Worm (Caenorhabditis elegans): ENCODE measurements around the gene M176.9.
A peak's percentile ranks its signal among the peaks of the same experiment; 100 is the strongest.

DNA sequence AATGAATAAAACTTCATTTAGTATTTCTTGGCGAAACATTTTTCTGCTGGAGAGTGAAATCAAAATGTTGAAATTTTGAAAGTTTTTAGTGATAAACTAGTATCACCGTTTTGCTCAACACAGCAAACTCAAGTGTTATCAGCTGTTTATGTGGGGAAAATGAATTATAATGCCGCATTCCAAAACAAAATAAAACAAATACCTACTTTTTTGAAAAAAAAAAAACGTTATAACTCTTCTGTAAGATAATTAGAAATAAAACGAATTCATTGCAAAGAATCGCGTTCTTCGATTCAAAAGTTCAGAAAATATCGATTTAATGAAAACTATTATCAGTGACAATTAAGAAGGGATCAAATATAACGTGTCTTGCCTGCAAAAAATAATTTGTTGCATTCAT is 13.9 kb downstream of the M176.9 start, which contains the start of gene Y51B9A.9:
- TF ChIP-seq ztf-11 (tag; optimal IDR thresholded peaks at IDR 0.05) (no peak), mdl-1 (tag; optimal IDR thresholded peaks at IDR 0.05) (no peak), snpc-4 (tag; optimal IDR thresholded peaks at IDR 0.05) (no peak), ceh-82 (tag; optimal IDR thresholded peaks at IDR 0.05) (no peak), nhr-11 (tag; optimal IDR thresholded peaks at IDR 0.05) (no peak), C16A3.4 (tag; optimal IDR thresholded peaks at IDR 0.05) (no peak), dpl-1 (GFP tag; optimal IDR thresholded peaks at IDR 0.05) (no peak), elt-2 (tag; optimal IDR thresholded peaks at IDR 0.05) (peak; percentile 3), tbx-2 (tag; optimal IDR thresholded peaks at IDR 0.05) (no peak), dsc-1 (tag; optimal IDR thresholded peaks at IDR 0.05) (no peak)

Data from whole organism, L1 larva.